Worm (Caenorhabditis elegans) whole organism, L4 larva: ENCODE measurements around the gene hum-2.
"Not testable (repeated sequence)": the region's sequence is repeated elsewhere in the genome, so short reads cannot be mapped to it uniquely, and the experiment has no call there.

ENCODE experiments used
- T26A8.4 ChIP-seq: fragments of 200-800 bp; sonication (Bioruptor generic); IDR thresholded peaks from 2 replicates; pipeline ENCODE4 v1.3.6; 2022; ENCODE audit warnings: missing genetic modification characterization, missing compliant biosample characterization
- Y105C5A.15 ChIP-seq: fragments of 200-800 bp; sonication (Bioruptor generic); IDR thresholded peaks from 2 replicates; pipeline ENCODE4 v1.3.6; 2022; ENCODE audit warnings: missing genetic modification characterization, missing compliant biosample characterization
- Y48G9A.11 ChIP-seq: fragments of 200-800 bp; sonication (Bioruptor generic); IDR thresholded peaks from 2 replicates; pipeline ENCODE4 v1.3.6; 2022; ENCODE audit warnings: missing genetic modification reagents, missing genetic modification characterization, missing compliant biosample characterization
- Y75B8A.6 ChIP-seq: fragments of 200-800 bp; sonication (Bioruptor generic); IDR thresholded peaks from 2 replicates; pipeline ENCODE4 v1.3.6; 2022; ENCODE audit warnings: missing genetic modification reagents, missing genetic modification characterization, missing compliant biosample characterization
- aly-2 ChIP-seq: sonication (generic microtip); optimal IDR thresholded peaks from 2 replicates; lab custom pipeline; 2018; ENCODE audit warnings: missing biosample characterization, missing genetic modification characterization
- arid-1 ChIP-seq: fragments of 200-800 bp; sonication (Bioruptor generic); conservative IDR thresholded peaks from 2 replicates; pipeline ENCODE4 v1.3.6; 2022; ENCODE audit warnings: missing genetic modification reagents, missing genetic modification characterization, missing compliant biosample characterization
- ceh-28 ChIP-seq: fragments of 150-350 bp; optimal IDR thresholded peaks from 2 replicates; lab custom pipeline; 2014; ENCODE audit warnings: missing biosample characterization, missing genetic modification reagents, missing genetic modification characterization
- ces-1 ChIP-seq: fragments of 150-350 bp; sonication (generic microtip); optimal IDR thresholded peaks from 4 replicates; lab custom pipeline; 2014; ENCODE audit warnings: missing biosample characterization, missing genetic modification reagents, missing genetic modification characterization
- ctbp-1 ChIP-seq: fragments of 200-800 bp; sonication (Bioruptor generic); IDR thresholded peaks from 2 replicates; pipeline ENCODE4 v1.3.6; 2022; ENCODE audit warnings: missing genetic modification reagents, missing genetic modification characterization, missing compliant biosample characterization
- daf-12 ChIP-seq: fragments of 150-350 bp; optimal IDR thresholded peaks from 2 replicates; lab custom pipeline; 2014; ENCODE audit warnings: missing biosample characterization, missing genetic modification reagents, missing genetic modification characterization
- dpl-1 ChIP-seq: fragments of 150-350 bp; optimal IDR thresholded peaks from 2 replicates; lab custom pipeline; 2014; ENCODE audit warnings: missing biosample characterization, missing genetic modification reagents, missing genetic modification characterization
- fkh-10 ChIP-seq: fragments of 150-350 bp; optimal IDR thresholded peaks from 2 replicates; lab custom pipeline; 2014; ENCODE audit warnings: missing biosample characterization, missing genetic modification reagents, missing genetic modification characterization
- hlh-30 ChIP-seq: sonication (generic microtip); optimal IDR thresholded peaks from 2 replicates; lab custom pipeline; 2017; ENCODE audit warnings: antibody characterized with exemption, mild to moderate bottlenecking, missing genetic modification characterization, missing compliant biosample characterization; ENCODE audit not compliant: insufficient read depth
- hmg-1.1 ChIP-seq: fragments of 200-800 bp; sonication (Bioruptor generic); IDR thresholded peaks from 2 replicates; pipeline ENCODE4 v1.3.6; 2022; ENCODE audit warnings: missing genetic modification reagents, missing genetic modification characterization, missing compliant biosample characterization
- jun-1 ChIP-seq: fragments of 150-350 bp; optimal IDR thresholded peaks from 2 replicates; lab custom pipeline; 2014; ENCODE audit warnings: missing biosample characterization, missing genetic modification reagents, missing genetic modification characterization
- lim-7 ChIP-seq: fragments of 200-800 bp; sonication (Bioruptor generic); IDR thresholded peaks from 2 replicates; pipeline ENCODE4 v1.3.6; 2022; ENCODE audit warnings: missing genetic modification characterization, missing compliant biosample characterization
- lin-13 ChIP-seq: fragments of 150-350 bp; optimal IDR thresholded peaks from 2 replicates; lab custom pipeline; 2014; ENCODE audit warnings: missing biosample characterization, missing genetic modification reagents, missing genetic modification characterization
- lin-38 ChIP-seq: fragments of 200-800 bp; sonication (Bioruptor generic); IDR thresholded peaks from 2 replicates; pipeline ENCODE4 v1.3.6; 2022; ENCODE audit warnings: missing genetic modification reagents, missing genetic modification characterization, missing compliant biosample characterization
- lsy-2 ChIP-seq, 2 experiments: fragments of 150-350 bp in 1 of 2; sonication (generic microtip) in 1 of 2; optimal IDR thresholded peaks; 2 replicates each; lab custom pipeline; 2014 to 2017; ENCODE audit warnings: missing biosample characterization in 2 of 2, missing genetic modification characterization in 2 of 2
- madf-5 ChIP-seq, 2 experiments: fragments of 200-800 bp; sonication (Bioruptor generic); IDR thresholded peaks; 2 replicates each; pipeline ENCODE4 v1.3.6; 2022; ENCODE audit warnings: missing compliant biosample characterization in 2 of 2, missing genetic modification characterization in 2 of 2
- mdl-1 ChIP-seq, 2 experiments: fragments of 150-350 bp in 1 of 2; sonication (generic microtip) in 1 of 2; optimal IDR thresholded peaks; 2 replicates each; lab custom pipeline; 2014 to 2017; ENCODE audit warnings: missing biosample characterization in 2 of 2, missing genetic modification characterization in 2 of 2
- mdt-29 ChIP-seq: fragments of 200-800 bp; sonication (Bioruptor generic); IDR thresholded peaks from 2 replicates; pipeline ENCODE4 v1.3.6; 2022; ENCODE audit warnings: missing genetic modification reagents, missing genetic modification characterization, missing compliant biosample characterization
- mep-1 ChIP-seq: fragments of 150-350 bp; sonication (generic microtip); optimal IDR thresholded peaks from 3 replicates; lab custom pipeline; 2014; ENCODE audit warnings: missing biosample characterization, missing genetic modification characterization
- mes-2 ChIP-seq: sonication (generic microtip); optimal IDR thresholded peaks from 2 replicates; lab custom pipeline; 2016; ENCODE audit warnings: missing genotype, mild to moderate bottlenecking, missing genetic modification characterization, missing compliant biosample characterization; ENCODE audit not compliant: poor library complexity, severe bottlenecking
- nhr-6 ChIP-seq: fragments of 150-350 bp; optimal IDR thresholded peaks from 2 replicates; lab custom pipeline; 2014; ENCODE audit warnings: missing biosample characterization, missing genetic modification characterization
- pha-4 ChIP-seq, 2 experiments: fragments of 150-350 bp in 1 of 2; fragments of 200-800 bp in 1 of 2; sonication (Bioruptor generic) in 1 of 2; IDR thresholded peaks in 1 of 2; optimal IDR thresholded peaks in 1 of 2; 2 replicates each; pipeline versions ENCODE4 v1.3.6 to Lab custom; 2014 to 2022; ENCODE audit warnings: missing genetic modification characterization in 2 of 2, missing genetic modification reagents in 2 of 2, missing biosample characterization in 1 of 2, missing compliant biosample characterization in 1 of 2
- php-3 ChIP-seq: fragments of 200-800 bp; sonication (Bioruptor generic); IDR thresholded peaks from 2 replicates; pipeline ENCODE4 v1.3.6; 2022; ENCODE audit warnings: missing genetic modification reagents, missing genetic modification characterization, missing compliant biosample characterization
- set-16 ChIP-seq: fragments of 200-800 bp; sonication (Bioruptor generic); IDR thresholded peaks from 2 replicates; pipeline ENCODE4 v1.3.6; 2022; ENCODE audit warnings: missing genetic modification reagents, missing genetic modification characterization, missing compliant biosample characterization
- snpc-1.2 ChIP-seq: fragments of 200-800 bp; sonication (Bioruptor generic); IDR thresholded peaks from 2 replicates; pipeline ENCODE4 v1.3.6; 2022; ENCODE audit warnings: missing genetic modification reagents, missing genetic modification characterization, missing compliant biosample characterization
- tra-1 ChIP-seq: fragments of 200-800 bp; sonication (Bioruptor generic); IDR thresholded peaks from 2 replicates; pipeline ENCODE4 v1.3.6; 2022; ENCODE audit warnings: missing genetic modification reagents, missing genetic modification characterization, missing compliant biosample characterization
- unc-62 ChIP-seq, 3 experiments: fragments of 150-350 bp in 1 of 3; sonication (generic microtip); optimal IDR thresholded peaks in 2 of 3; peaks in 1 of 3; 1 replicate in 1 of 3; 2 replicates in 2 of 3; lab custom pipeline; 2014 to 2017; ENCODE audit warnings: missing biosample characterization in 3 of 3, missing genetic modification characterization in 3 of 3, missing genetic modification reagents in 3 of 3, missing genotype in 1 of 3
- vab-7 ChIP-seq: fragments of 200-800 bp; sonication (Bioruptor generic); IDR thresholded peaks from 2 replicates; pipeline ENCODE4 v1.3.6; 2022; ENCODE audit warnings: missing genetic modification reagents, missing genetic modification characterization, missing compliant biosample characterization
- ztf-11 ChIP-seq: fragments of 150-350 bp; optimal IDR thresholded peaks from 2 replicates; lab custom pipeline; 2014; ENCODE audit warnings: missing biosample characterization, missing genetic modification characterization
- ztf-7 ChIP-seq: fragments of 150-350 bp; optimal IDR thresholded peaks from 2 replicates; lab custom pipeline; 2014; ENCODE audit warnings: missing biosample characterization, missing genetic modification characterization

The hum-2 gene

DNA sequence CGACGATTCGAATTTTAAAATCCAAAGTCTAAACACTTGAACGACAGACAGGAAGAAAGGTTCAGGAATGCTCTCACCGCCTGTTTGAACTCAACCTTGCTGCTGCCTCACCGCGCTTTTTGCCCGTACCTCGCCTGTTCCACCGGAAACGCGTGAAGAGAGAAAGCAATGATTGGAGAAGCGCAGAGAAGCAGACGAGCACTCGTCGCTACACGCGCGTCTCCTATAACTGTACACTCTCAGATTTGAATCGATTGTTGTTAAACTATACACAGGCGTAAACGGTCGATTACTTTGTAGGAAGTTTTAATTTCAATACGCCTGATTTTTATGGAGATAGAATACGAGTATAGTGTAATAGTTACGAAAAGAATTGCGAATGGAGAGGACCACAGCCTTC lies 38.5 kb downstream of the hum-2 start (continued):
- peak in 1 of 2 experiments; percentile 9 for TF ChIP-seq lsy-2 (tag; optimal IDR thresholded peaks at IDR 0.05; lab: Kevin White, UChicago)
- peak; percentile 38 to 69 for TF ChIP-seq mdl-1 (tag; optimal IDR thresholded peaks at IDR 0.05; lab: Kevin White, UChicago)
- TF ChIP-seq ctbp-1 (GFP tag; lab: Robert Waterston, UW) = no peak
- no peak for TF ChIP-seq daf-12 (tag; lab: Kevin White, UChicago)

DNA sequence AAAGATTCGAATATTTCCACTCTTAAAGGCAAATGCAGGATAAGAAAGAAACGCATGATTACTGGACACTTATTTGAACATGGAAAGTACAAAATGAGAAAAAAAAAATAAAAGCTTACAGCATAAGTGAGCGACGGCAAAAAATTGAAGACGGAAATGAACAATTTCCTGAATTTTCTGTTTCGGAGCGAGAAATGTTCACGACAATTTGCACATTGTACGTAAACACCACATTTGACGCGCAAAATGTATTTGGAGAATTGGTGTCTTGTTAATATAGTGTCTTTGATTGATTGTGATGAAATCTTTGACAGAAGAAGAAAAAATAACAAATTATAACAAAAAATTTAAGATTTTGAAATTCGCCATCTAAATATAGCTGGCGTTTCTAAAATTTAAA lies 39.6 kb downstream of the hum-2 start, which contains the start of gene F36D4.5:
Gene F36D4.5 (minus strand): TSS at position 225 of the 400 bp plus-strand sequence.
- peak; percentile 18 for TF ChIP-seq ces-1 (GFP tag; lab: Kevin White, UChicago)
- peak; percentile 28 for TF ChIP-seq mes-2 (tag; lab: Kevin White, UChicago)
- TF ChIP-seq hmg-1.1 = no peak
- peak; percentile 1 for TF ChIP-seq dpl-1 (GFP tag; lab: Kevin White, UChicago)
- TF ChIP-seq lsy-2 (tag; optimal IDR thresholded peaks at IDR 0.05; lab: Kevin White, UChicago) = peak in 1 of 2 experiments; percentile 66
- TF ChIP-seq T26A8.4 = no peak
- TF ChIP-seq unc-62 (GFP tag; optimal IDR thresholded peaks at IDR 0.05 in 1 of 2; lab: Kevin White, UChicago) = peak in 1 of 2 experiments; percentile 10
- TF ChIP-seq unc-62 (tag; optimal IDR thresholded peaks at IDR 0.05; lab: Kevin White, UChicago) = no peak
- peak; percentile 39 for TF ChIP-seq mep-1 (tag; lab: Kevin White, UChicago)
- peak; percentile 4 for TF ChIP-seq hlh-30 (tag; lab: Kevin White, UChicago)
- peak; percentile 47 for TF ChIP-seq fkh-10

DNA sequence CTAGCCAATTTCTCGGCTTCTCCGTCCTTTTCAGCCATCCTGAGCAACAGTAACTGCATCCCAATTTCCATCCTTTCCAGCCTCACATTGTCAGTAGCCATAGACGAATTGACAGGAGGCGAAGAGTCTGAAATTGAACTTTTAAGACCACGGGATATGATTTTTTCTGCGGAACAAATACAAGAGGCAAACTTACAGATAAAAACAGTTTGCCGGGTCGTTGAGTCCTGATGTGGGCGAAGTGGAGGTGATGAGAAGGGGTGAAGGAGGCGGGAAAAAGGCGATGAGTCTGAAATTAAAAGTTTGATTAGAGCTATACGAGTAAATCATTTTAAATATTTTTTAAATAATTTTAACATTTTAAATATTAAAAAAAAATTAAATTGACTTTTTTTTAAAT lies 41.1 kb downstream of the hum-2 start, which contains the start of gene F36D4.6:
Gene F36D4.6 (minus strand): TSS at position 101 of the 400 bp plus-strand sequence.
- no peak for TF ChIP-seq lin-13 (GFP tag; lab: Kevin White, UChicago)
- no peak for TF ChIP-seq lin-38 (GFP tag; lab: Robert Waterston, UW)
- TF ChIP-seq nhr-6 (tag; lab: Kevin White, UChicago) = no peak
- no peak for TF ChIP-seq aly-2 (tag; lab: Kevin White, UChicago)
- no peak for TF ChIP-seq set-16 (GFP tag; lab: Robert Waterston, UW)
- TF ChIP-seq ztf-11 = no peak
- no peak for TF ChIP-seq ztf-7
- no peak for TF ChIP-seq ceh-28
- TF ChIP-seq ctbp-1 (GFP tag; lab: Robert Waterston, UW) = no peak
- TF ChIP-seq jun-1 (tag; lab: Kevin White, UChicago) = no peak
- TF ChIP-seq mdl-1 (tag; optimal IDR thresholded peaks at IDR 0.05; lab: Kevin White, UChicago) = no peak
- TF ChIP-seq, all 104 proteins: peak for 0

DNA sequence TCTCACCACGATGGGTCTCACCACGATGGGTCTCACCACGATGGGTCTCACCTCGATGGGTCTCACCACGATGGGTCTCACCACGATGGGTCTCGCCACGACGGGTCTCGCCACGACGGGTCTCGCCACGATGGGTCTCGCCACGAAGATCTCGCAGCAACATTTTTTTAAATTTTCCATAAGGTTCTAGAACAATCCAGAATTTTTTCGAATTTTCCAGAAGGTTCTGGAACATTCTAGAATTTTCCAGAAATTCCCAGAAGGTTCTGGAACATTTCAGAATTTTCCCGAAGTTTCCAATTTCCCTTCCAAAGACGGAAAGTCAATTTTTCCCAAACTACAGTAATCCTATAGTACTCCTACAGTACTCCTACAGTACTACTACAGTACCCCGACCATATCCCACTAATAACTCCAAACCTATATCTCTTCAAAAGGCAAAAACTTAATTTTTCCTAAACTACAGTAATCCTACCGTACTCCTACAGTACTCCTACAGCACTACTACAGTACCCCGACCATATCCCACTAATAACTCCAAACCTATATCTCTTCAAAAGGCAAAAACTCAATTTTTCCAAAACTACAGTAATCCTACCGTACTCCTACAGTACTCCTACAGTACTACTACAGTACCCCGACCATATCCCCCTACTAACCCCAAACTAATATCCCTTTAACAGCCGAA lies 53.5 kb downstream of the hum-2 start, which contains the start of gene Y54B9A.1:
Gene Y54B9A.1 (minus strand): TSS at position 235 of the 688 bp plus-strand sequence.
- TF ChIP-seq tra-1 = 0 out of 2 replicates have a peak, but pooled peaks have one; percentile 57
- TF ChIP-seq Y48G9A.11 (GFP tag; lab: Robert Waterston, UW) = peak; percentile 75; the same call in 1 of the 2 replicates
- TF ChIP-seq mdt-29 (GFP tag; lab: Robert Waterston, UW) = 0 out of 2 replicates have a peak, but pooled peaks have one; percentile 22
- 0 out of 2 replicates have a peak, but pooled peaks have one; percentile 62 for TF ChIP-seq Y75B8A.6 (GFP tag; lab: Robert Waterston, UW)
- TF ChIP-seq snpc-1.2 (GFP tag; lab: Robert Waterston, UW) = peak; percentile 73
- peak; percentile 65; the same call in 1 of the 2 replicates for TF ChIP-seq arid-1
- peak; percentile 81 for TF ChIP-seq Y105C5A.15
- TF ChIP-seq madf-5 (GFP tag; IDR thresholded peaks at IDR 0.05; lab: Robert Waterston, UW) = peak in 1 of 2 experiments; percentile 68; a peak in 1 of 4 replicates
- TF ChIP-seq vab-7 (GFP tag; lab: Robert Waterston, UW) = 0 out of 2 replicates have a peak, but pooled peaks have one; percentile 43
- peak; percentile 55 for TF ChIP-seq pha-4 (GFP tag; IDR thresholded peaks at IDR 0.05; lab: Robert Waterston, UW)
- TF ChIP-seq pha-4 (tag; optimal IDR thresholded peaks at IDR 0.05; lab: Kevin White, UChicago) = not testable (repeated sequence)
- TF ChIP-seq lin-38 (GFP tag; lab: Robert Waterston, UW) = peak; percentile 66; the same call in 1 of the 2 replicates
- TF ChIP-seq php-3 (GFP tag; lab: Robert Waterston, UW) = peak; percentile 35; the same call in 1 of the 2 replicates
- peak; percentile 71 for TF ChIP-seq lim-7 (GFP tag; lab: Robert Waterston, UW)
